Worm (Caenorhabditis elegans): Measurements from ENCODE around the gene clk-1.

Gene clk-1

DNA sequence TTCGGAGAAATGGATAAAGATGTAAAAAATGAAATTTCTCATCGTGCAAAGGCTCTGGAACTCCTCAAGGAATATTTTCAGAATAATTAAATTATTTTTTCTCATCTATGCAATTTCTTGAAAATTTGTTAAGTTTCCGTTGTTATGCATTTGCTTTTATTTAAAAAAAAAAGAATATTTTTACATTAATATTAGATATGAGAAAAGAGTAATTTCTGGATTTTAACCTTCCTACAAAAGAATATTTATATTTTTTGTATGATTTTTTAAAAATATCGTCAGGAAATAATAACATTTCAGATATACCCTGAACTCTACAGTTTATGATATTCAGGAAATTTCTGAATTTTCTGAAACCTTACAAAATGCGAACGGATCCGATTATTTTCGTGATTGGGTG lies 12.9 kb upstream of the clk-1 start, which contains the start of gene gro-1:
Gene gro-1, plus strand, starts transcription at position 301 of the 400 bp plus-strand sequence.
- no peak for TF ChIP-seq nhr-21 (tag; optimal IDR thresholded peaks at IDR 0.05)
- no peak for TF ChIP-seq egl-27 (tag; optimal IDR thresholded peaks at IDR 0.05)
- no peak for TF ChIP-seq nhr-25 (tag; optimal IDR thresholded peaks at IDR 0.05)
- TF ChIP-seq R02D3.7 (tag; optimal IDR thresholded peaks at IDR 0.05) = no peak
- TF ChIP-seq elt-3 (tag; optimal IDR thresholded peaks at IDR 0.05) = no peak
- no peak for TF ChIP-seq nhr-11 (tag; optimal IDR thresholded peaks at IDR 0.05)
- TF ChIP-seq lin-39 (tag; optimal IDR thresholded peaks at IDR 0.05) = no peak
- TF ChIP-seq nhr-237 (tag; optimal IDR thresholded peaks at IDR 0.05) = no peak
- no peak for TF ChIP-seq mdl-1 (tag; optimal IDR thresholded peaks at IDR 0.05)
- no peak for TF ChIP-seq Y55F3AM.14 (GFP tag; optimal IDR thresholded peaks at IDR 0.05)
- TF ChIP-seq skn-1 (tag; optimal IDR thresholded peaks at IDR 0.05) = no peak
- TF ChIP-seq unc-62 (GFP tag; optimal IDR thresholded peaks at IDR 0.05) = no peak
- no peak for TF ChIP-seq nhr-12 (tag; optimal IDR thresholded peaks at IDR 0.05)

DNA sequence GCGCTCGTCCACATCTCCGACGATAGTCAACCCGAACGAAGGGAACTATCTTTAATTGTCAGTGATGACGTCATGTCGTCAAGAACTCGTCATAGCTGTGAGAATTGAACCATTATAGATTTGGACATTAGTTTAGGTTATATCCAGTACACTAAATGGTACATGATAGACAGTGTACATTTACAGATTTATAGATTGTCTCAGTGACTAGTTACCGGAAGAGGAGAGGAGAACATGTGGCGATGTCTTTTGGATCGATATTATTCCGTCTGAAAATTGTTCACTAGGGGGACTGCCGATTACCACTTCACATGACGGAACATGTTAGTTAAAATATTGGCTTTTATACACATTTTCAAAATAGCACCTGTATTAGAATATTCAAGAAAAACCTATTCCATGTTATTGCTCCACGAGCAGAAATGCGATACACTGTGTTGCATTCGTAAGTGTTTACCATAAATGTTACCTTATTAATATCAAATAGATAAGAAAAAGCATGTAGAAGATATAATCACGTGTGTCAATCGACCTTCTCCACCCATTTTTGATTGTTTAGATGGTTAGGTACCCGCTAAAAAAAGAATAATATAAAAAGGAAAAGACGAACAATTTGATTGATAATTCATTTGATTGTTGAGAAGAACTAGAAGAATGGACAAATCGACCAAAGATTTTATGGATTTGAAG lies 10.3 kb upstream of the clk-1 start, which contains the start of gene ZC395.5:
Gene ZC395.5, plus strand, starts transcription at position 632 of the 690 bp plus-strand sequence.
- TF ChIP-seq blmp-1 (tag; optimal IDR thresholded peaks at IDR 0.05; ENCODE audit: insufficient read depth) (no peak), fos-1 (tag; optimal IDR thresholded peaks at IDR 0.05) (no peak), R02D3.7 (tag; optimal IDR thresholded peaks at IDR 0.05) (no peak), crh-2 (tag; optimal IDR thresholded peaks at IDR 0.05) (peak; percentile 28), gmeb-1 (tag; optimal IDR thresholded peaks at IDR 0.05) (peak; percentile 59)

DNA sequence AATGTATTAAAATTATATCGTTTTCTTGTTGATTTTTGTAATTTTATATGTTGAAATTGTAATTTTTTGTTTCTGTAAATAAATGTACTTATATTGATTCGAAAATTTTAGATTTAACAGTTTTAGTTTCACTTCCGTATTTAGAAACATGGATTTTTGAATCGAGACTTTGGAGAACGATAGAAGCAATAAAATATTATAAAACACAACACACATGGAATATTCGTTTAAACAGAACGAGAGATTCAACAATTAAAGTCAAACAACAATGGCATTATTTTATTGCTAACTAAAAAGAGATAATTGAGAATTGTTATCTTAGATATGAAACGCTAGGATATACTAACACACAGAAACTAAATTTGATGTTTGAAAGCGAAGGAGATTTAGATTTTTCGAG lies 9.2 kb upstream of the clk-1 start:
- TF ChIP-seq peb-1 (tag; optimal IDR thresholded peaks at IDR 0.05) (no peak), nhr-25 (tag; optimal IDR thresholded peaks at IDR 0.05) (no peak), nhr-12 (tag; optimal IDR thresholded peaks at IDR 0.05) (no peak), nhr-23 (tag; optimal IDR thresholded peaks at IDR 0.05) (no peak), sma-3 (GFP tag; optimal IDR thresholded peaks at IDR 0.05) (no peak), ZK546.5 (tag; optimal IDR thresholded peaks at IDR 0.05) (no peak), lsy-2 (tag; optimal IDR thresholded peaks at IDR 0.05) (no peak), unc-55 (GFP tag; optimal IDR thresholded peaks at IDR 0.05) (no peak), ztf-4 (tag; optimal IDR thresholded peaks at IDR 0.05) (no peak), crh-2 (tag; optimal IDR thresholded peaks at IDR 0.05) (no peak), C34F6.9 (tag; optimal IDR thresholded peaks at IDR 0.05) (no peak)

DNA sequence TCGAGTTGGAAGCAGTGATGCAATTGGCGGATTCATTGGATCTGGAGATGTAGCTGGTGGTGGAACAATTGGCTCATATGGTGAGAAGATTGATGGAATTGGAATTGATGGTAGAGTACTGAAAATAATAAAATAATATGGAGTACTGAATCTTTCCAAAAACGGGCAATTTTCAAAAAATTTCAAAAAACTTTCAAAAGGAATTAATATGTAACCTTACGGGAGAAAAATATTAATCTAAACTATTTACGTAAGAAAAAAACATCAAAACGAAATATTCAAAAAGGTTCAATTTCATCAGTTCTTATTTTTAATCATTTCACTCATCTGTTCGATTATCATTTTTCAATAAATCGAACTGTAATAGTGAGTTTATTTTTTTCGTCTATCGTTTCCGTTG lies 7.9 kb upstream of the clk-1 start, which contains the start of gene ZC395.4:
Gene ZC395.4, plus strand, starts transcription at position 301 of the 400 bp plus-strand sequence.
- TF ChIP-seq ztf-1 (GFP tag; conservative IDR thresholded peaks at IDR 0.05) (no peak), skn-1 (tag; optimal IDR thresholded peaks at IDR 0.05) (no peak), nhr-11 (tag; optimal IDR thresholded peaks at IDR 0.05) (no peak)

DNA sequence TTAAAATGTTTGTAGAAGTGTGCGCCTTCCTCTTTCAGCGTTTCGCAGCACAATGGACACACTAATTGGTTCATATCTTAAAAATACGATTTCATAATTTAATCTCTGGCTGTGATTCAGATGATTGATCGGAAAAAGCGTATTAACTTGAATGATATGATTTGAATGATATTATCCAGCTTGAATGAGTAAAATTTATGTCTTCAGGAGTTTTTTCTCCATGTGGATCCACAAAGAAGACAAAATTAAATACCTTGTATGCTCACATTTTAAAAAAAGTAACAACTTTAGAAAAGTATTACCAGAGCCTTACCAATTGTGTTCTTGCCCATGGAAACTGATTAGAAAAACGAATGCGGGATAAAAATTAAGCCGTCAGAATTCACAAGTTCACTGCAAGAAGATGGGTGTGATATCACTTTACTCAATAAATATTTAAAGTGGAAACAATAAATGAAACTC lies 4.3 kb upstream of the clk-1 start, which contains the start of gene ztf-8:
Gene ztf-8, minus strand, starts transcription at position 76 of the 462 bp plus-strand sequence.
- no peak for TF ChIP-seq ZK546.5 (tag; optimal IDR thresholded peaks at IDR 0.05)
- TF ChIP-seq lin-11 (tag; optimal IDR thresholded peaks at IDR 0.05) = no peak
- peak; percentile 25 for TF ChIP-seq C34F6.9 (tag; optimal IDR thresholded peaks at IDR 0.05)
- TF ChIP-seq lsy-2 (tag; optimal IDR thresholded peaks at IDR 0.05) = peak in 1 of 2 experiments; percentile 49
- peak; percentile 37 for TF ChIP-seq ama-1 (optimal IDR thresholded peaks at IDR 0.05)
- no peak for TF ChIP-seq nhr-129 (tag; optimal IDR thresholded peaks at IDR 0.05)
- TF ChIP-seq ztf-4 (tag; optimal IDR thresholded peaks at IDR 0.05) = peak; percentile 31
- TF ChIP-seq crh-2 (tag; optimal IDR thresholded peaks at IDR 0.05) = peak; percentile 38
- no peak for TF ChIP-seq nhr-10 (tag; optimal IDR thresholded peaks at IDR 0.05)
- no peak for TF ChIP-seq R02D3.7 (tag; optimal IDR thresholded peaks at IDR 0.05)

DNA sequence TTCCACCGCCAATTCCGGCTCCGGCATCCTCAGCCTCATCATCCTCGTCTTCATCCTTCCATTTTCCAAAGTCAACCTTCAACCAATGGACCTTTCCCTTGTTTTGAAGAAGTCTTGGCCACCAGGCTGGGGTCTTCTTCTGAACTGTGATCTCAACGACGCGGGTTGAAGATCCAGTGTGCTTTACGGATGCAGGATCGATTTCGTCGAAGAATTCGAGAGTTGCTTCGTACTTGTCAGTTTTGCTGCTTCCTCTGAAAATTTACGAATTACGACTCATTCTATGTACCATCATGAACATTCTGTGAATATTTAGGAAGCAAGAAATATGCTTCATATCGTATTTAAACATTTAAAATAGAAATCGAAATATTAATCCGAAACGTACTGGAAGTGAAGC lies 3.4 kb upstream of the clk-1 start:
- no peak for TF ChIP-seq alr-1 (tag; optimal IDR thresholded peaks at IDR 0.05)
- TF ChIP-seq ztf-1 (GFP tag; conservative IDR thresholded peaks at IDR 0.05) = no peak
- TF ChIP-seq ama-1 (optimal IDR thresholded peaks at IDR 0.05) = peak; percentile 15
- no peak for TF ChIP-seq sma-9 (GFP tag; optimal IDR thresholded peaks at IDR 0.05)
- no peak for TF ChIP-seq sma-9 (tag; optimal IDR thresholded peaks at IDR 0.05)
- no peak for TF ChIP-seq zag-1 (tag; optimal IDR thresholded peaks at IDR 0.05)
- TF ChIP-seq nhr-129 (tag; optimal IDR thresholded peaks at IDR 0.05) = peak; percentile 15
